Worm (Caenorhabditis elegans): ENCODE results near the gene wdr-5.1.

Gene wdr-5.1

ce11 chrIII:3709030-3709429, 3.9 kb downstream of the wdr-5.1 start, which contains the start of gene alkb-8:
Gene alkb-8 (plus strand): TSS chrIII:3709330.
- TF ChIP-seq tab-1 (GFP tag; IDR thresholded peaks at IDR 0.05) (no peak), T22C8.4 (GFP tag; IDR thresholded peaks at IDR 0.05) (no peak), ztf-23 (GFP tag; IDR thresholded peaks at IDR 0.05) (no peak), ref-1 (GFP tag; conservative IDR thresholded peaks at IDR 0.05) (no peak), cog-1 (tag; optimal IDR thresholded peaks at IDR 0.05) (no peak), klf-2 (GFP tag; conservative IDR thresholded peaks at IDR 0.05) (no peak)

ce11 chrIII:3713163-3713562, 8.1 kb downstream of the wdr-5.1 start, which contains the start of gene nrde-1:
Gene nrde-1 (plus strand): TSS chrIII:3713463.
- TF ChIP-seq T22C8.4 (GFP tag; IDR thresholded peaks at IDR 0.05), result no peak
- TF ChIP-seq flt-1 (GFP tag; IDR thresholded peaks at IDR 0.05), result no peak
- no peak for TF ChIP-seq ztf-23 (GFP tag; IDR thresholded peaks at IDR 0.05)
- no peak for TF ChIP-seq cog-1 (tag; optimal IDR thresholded peaks at IDR 0.05)
- no peak for TF ChIP-seq ref-1 (GFP tag; conservative IDR thresholded peaks at IDR 0.05)
- TF ChIP-seq klf-2 (GFP tag; conservative IDR thresholded peaks at IDR 0.05), result no peak
- no peak for TF ChIP-seq med-1 (GFP tag; optimal IDR thresholded peaks at IDR 0.05; ENCODE audit: insufficient read depth)
- no peak for TF ChIP-seq tab-1 (GFP tag; IDR thresholded peaks at IDR 0.05)

DNA sequence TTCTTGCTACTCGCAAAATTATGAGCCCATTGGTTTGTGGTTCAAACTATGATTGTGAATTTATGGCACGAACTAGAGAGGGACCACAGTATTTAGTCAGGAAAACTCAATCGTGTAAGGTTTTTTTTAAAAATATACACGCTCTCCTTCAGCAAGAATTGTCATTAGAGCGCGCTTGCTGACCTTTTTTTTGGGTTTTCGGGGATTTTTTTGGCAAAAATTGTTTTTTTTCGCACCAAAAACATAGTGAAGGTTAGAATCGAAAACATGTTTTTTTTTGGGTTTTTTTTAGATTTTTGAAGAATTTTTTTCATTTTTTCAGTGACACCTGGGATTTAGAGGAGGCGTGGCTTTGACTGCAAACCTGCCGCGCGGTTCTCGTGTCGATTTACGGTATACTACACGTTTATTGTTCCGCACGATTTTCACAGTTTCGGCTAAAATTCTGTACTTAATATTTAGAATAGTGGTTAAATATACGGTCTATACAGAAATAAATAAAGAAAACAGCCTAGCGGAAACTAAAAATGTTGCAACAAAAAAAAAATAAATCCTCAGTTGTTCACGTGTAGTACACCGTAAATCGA, 11.1 kb downstream of the wdr-5.1 start:
- TF ChIP-seq tab-1 (GFP tag; IDR thresholded peaks at IDR 0.05), result no peak
- peak; percentile 24 for TF ChIP-seq cog-1 (tag; optimal IDR thresholded peaks at IDR 0.05)
- 0 out of 2 replicates have a peak, but pooled peaks have one; percentile 51 for TF ChIP-seq klf-2 (GFP tag; conservative IDR thresholded peaks at IDR 0.05)
- TF ChIP-seq T22C8.4 (GFP tag; IDR thresholded peaks at IDR 0.05), result no peak
- TF ChIP-seq ref-1 (GFP tag; conservative IDR thresholded peaks at IDR 0.05), result no peak
- TF ChIP-seq ztf-23 (GFP tag; IDR thresholded peaks at IDR 0.05), result 0 out of 2 replicates have a peak, but pooled peaks have one; percentile 32
- TF ChIP-seq med-1 (GFP tag; optimal IDR thresholded peaks at IDR 0.05; ENCODE audit: insufficient read depth), result no peak
- no peak for TF ChIP-seq flt-1 (GFP tag; IDR thresholded peaks at IDR 0.05)
- no peak for TF ChIP-seq ztf-29 (GFP tag; IDR thresholded peaks at IDR 0.05)

DNA sequence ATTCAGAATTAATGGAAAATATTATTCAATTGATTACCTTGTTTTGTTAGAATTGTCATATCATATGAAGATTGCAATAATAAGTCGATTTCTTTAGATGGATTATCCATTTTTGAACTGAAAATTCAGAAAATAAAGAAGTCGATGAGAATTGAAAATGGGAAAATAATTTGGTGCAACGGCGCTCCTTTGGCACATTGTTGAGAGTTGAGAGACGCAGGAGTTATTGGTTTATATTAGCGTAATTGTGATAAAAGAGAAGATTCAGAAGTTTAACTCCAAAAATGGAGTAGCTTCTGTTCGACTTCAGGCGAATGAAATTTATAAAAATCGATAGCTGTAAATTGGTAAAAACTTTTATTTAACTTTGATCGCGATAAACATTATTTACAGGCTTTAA, 14.5 kb downstream of the wdr-5.1 start, which contains the start of gene C14B1.8:
Gene C14B1.8, minus strand, starts transcription at position 117 of the 400 bp plus-strand sequence.
- TF ChIP-seq ztf-29 (GFP tag; IDR thresholded peaks at IDR 0.05) (no peak), T22C8.4 (GFP tag; IDR thresholded peaks at IDR 0.05) (no peak)

DNA sequence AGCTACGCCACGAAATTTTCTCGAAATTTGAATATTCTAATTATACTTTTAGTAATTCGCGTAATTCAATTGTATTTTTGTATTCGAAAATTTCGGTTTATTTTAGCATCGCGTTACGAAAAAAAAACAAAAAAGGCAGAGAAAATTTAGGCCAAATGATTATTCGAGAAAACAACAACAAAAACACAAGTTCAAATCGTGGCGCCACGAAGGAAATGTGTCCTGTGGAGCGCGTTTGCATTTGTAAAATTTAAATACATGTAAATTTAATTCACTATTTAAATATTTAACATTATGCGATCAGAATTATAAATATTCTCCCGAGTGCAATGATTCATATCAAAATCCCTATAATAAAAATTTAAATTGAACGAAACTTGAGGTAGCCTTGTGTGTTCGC, 18.6 kb downstream of the wdr-5.1 start:
- TF ChIP-seq ref-1 (GFP tag; conservative IDR thresholded peaks at IDR 0.05) (no peak), ztf-23 (GFP tag; IDR thresholded peaks at IDR 0.05) (no peak), ztf-29 (GFP tag; IDR thresholded peaks at IDR 0.05) (no peak), med-1 (GFP tag; optimal IDR thresholded peaks at IDR 0.05; ENCODE audit: insufficient read depth) (no peak), flt-1 (GFP tag; IDR thresholded peaks at IDR 0.05) (no peak), cog-1 (tag; optimal IDR thresholded peaks at IDR 0.05) (no peak), klf-2 (GFP tag; conservative IDR thresholded peaks at IDR 0.05) (no peak), tab-1 (GFP tag; IDR thresholded peaks at IDR 0.05) (no peak), T22C8.4 (GFP tag; IDR thresholded peaks at IDR 0.05) (no peak)

DNA sequence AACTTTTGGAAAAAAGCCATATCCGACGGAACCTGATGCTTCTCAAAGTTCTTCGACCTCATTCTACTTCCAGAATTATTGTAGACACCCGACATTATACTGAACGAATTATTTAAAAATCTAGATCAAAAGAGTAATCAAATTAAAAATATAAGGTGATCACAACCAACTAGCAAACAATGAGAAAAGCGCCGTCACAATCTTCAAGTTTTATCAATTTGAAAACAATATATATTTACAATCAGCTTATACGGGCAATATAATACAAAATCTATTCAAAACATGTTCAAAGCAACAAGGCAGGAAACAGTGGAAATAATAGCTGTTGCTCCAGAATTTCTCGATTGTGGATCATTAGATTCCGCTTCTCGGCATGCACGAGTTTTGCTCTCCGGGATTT, 19.8 kb downstream of the wdr-5.1 start, which contains the start of gene C14B1.12:
Gene C14B1.12, minus strand, starts transcription at position 101 of the 400 bp plus-strand sequence.
- TF ChIP-seq cog-1 (tag; optimal IDR thresholded peaks at IDR 0.05) (no peak), klf-2 (GFP tag; conservative IDR thresholded peaks at IDR 0.05) (no peak), T22C8.4 (GFP tag; IDR thresholded peaks at IDR 0.05) (no peak), med-1 (GFP tag; optimal IDR thresholded peaks at IDR 0.05; ENCODE audit: insufficient read depth) (no peak), ztf-23 (GFP tag; IDR thresholded peaks at IDR 0.05) (no peak), tab-1 (GFP tag; IDR thresholded peaks at IDR 0.05) (no peak), ref-1 (GFP tag; conservative IDR thresholded peaks at IDR 0.05) (no peak), ztf-29 (GFP tag; IDR thresholded peaks at IDR 0.05) (no peak), flt-1 (GFP tag; IDR thresholded peaks at IDR 0.05) (no peak)

DNA sequence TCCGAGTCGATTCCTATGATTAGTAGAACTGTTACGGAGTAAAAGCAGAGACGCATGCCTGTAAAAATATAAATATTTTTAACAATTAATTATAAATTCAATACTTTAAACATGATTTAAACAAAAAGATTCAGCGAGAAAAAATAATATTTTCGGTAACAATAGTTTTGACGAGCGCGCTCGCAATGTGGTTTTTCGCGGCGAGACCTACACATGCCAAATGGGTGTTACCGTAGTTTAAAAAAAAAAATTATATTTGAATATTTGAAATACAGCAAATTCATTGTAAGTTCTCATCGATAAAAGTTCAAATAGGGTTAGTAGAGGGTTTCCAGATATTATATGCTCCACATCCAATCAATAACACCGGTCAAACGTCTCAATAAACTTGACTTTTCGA, 21.4 kb downstream of the wdr-5.1 start, which contains the start of gene gldi-5:
Gene gldi-5, minus strand, starts transcription at position 58 of the 400 bp plus-strand sequence.
- no peak for TF ChIP-seq med-1 (GFP tag; optimal IDR thresholded peaks at IDR 0.05; ENCODE audit: insufficient read depth)
- no peak for TF ChIP-seq ztf-29 (GFP tag; IDR thresholded peaks at IDR 0.05)

ce11 chrIII:3729520-3729919, 24.4 kb downstream of the wdr-5.1 start, which contains the start of gene F34D10.9:
Gene F34D10.9 (minus strand): TSS chrIII:3729620.
- TF ChIP-seq med-1 (GFP tag; optimal IDR thresholded peaks at IDR 0.05; ENCODE audit: insufficient read depth), result no peak
- TF ChIP-seq tab-1 (GFP tag; IDR thresholded peaks at IDR 0.05), result no peak
- no peak for TF ChIP-seq T22C8.4 (GFP tag; IDR thresholded peaks at IDR 0.05)
- no peak for TF ChIP-seq ztf-23 (GFP tag; IDR thresholded peaks at IDR 0.05)
- no peak for TF ChIP-seq klf-2 (GFP tag; conservative IDR thresholded peaks at IDR 0.05)
- no peak for TF ChIP-seq flt-1 (GFP tag; IDR thresholded peaks at IDR 0.05)
- no peak for TF ChIP-seq ref-1 (GFP tag; conservative IDR thresholded peaks at IDR 0.05)
- no peak for TF ChIP-seq cog-1 (tag; optimal IDR thresholded peaks at IDR 0.05)
- no peak for TF ChIP-seq ztf-29 (GFP tag; IDR thresholded peaks at IDR 0.05)

ce11 chrIII:3730475-3730874, 25.4 kb downstream of the wdr-5.1 start, which contains the start of gene F34D10.8:
Gene F34D10.8 (plus strand): TSS chrIII:3730775.
- TF ChIP-seq tab-1 (GFP tag; IDR thresholded peaks at IDR 0.05), result no peak
- no peak for TF ChIP-seq ztf-29 (GFP tag; IDR thresholded peaks at IDR 0.05)
- TF ChIP-seq flt-1 (GFP tag; IDR thresholded peaks at IDR 0.05), result no peak
- no peak for TF ChIP-seq med-1 (GFP tag; optimal IDR thresholded peaks at IDR 0.05; ENCODE audit: insufficient read depth)
- TF ChIP-seq ztf-23 (GFP tag; IDR thresholded peaks at IDR 0.05), result no peak
- no peak for TF ChIP-seq cog-1 (tag; optimal IDR thresholded peaks at IDR 0.05)
- TF ChIP-seq T22C8.4 (GFP tag; IDR thresholded peaks at IDR 0.05), result no peak
- TF ChIP-seq ref-1 (GFP tag; conservative IDR thresholded peaks at IDR 0.05), result no peak

DNA sequence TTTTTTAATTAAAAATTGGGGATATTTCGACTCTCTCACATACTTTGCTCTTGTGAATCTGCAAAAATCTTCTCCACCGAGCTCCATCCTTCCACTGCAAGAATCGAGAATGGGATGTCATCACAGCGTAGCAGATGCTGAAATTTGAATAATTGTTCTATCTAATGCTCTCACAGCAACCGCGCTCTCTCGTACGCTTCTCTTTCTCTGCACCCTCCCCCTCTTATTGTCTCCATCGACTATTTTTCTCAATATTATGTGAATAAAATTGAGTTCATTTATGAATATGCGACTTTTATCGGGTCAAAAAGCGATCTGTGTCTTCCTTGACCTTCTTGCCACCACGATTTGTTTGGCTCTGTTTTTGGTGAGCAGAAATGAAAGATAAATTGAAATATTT, 28.9 kb downstream of the wdr-5.1 start, which contains the start of gene F34D10.3:
Gene F34D10.3, plus strand, starts transcription at position 249 of the 400 bp plus-strand sequence.
- no peak for TF ChIP-seq T22C8.4 (GFP tag; IDR thresholded peaks at IDR 0.05)
- no peak for TF ChIP-seq med-1 (GFP tag; optimal IDR thresholded peaks at IDR 0.05; ENCODE audit: insufficient read depth)
- TF ChIP-seq ztf-23 (GFP tag; IDR thresholded peaks at IDR 0.05), result no peak
- no peak for TF ChIP-seq ref-1 (GFP tag; conservative IDR thresholded peaks at IDR 0.05)
- TF ChIP-seq tab-1 (GFP tag; IDR thresholded peaks at IDR 0.05), result no peak
- no peak for TF ChIP-seq klf-2 (GFP tag; conservative IDR thresholded peaks at IDR 0.05)
- TF ChIP-seq cog-1 (tag; optimal IDR thresholded peaks at IDR 0.05), result no peak
- no peak for TF ChIP-seq ztf-29 (GFP tag; IDR thresholded peaks at IDR 0.05)
- no peak for TF ChIP-seq flt-1 (GFP tag; IDR thresholded peaks at IDR 0.05)

Data from whole organism, midembryonic.